Worm (Caenorhabditis elegans): ENCODE data around the gene ger-1.

Gene ger-1

DNA sequence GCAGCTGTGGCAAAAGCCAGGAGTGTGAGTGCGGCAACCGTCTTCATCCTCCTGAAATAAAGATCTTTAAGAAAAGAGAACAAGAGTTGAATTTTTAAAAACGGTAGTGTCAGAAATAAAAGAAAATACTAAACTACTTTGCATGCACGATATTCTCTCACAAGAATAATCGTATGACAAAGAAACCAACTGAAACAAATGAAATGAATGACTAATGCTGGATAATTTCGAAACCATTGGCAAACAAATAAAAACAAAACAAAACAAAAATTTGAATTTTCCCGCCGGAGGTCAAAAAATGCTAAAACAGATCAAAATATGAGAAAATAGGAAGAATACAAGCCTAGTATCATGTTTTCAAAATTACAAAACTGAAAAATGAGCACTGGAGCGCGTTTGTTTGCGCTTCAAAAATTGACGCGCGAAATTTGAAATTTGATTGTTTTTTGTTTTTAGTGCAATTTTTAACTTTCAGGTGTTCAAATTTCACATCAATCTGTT, 36.7 kb upstream of the ger-1 start, which contains the start of gene cpg-2 (continued):
- peak; percentile 94 for TF ChIP-seq unc-130 (GFP tag; optimal IDR thresholded peaks at IDR 0.05)
- peak; percentile 24; the same call in 1 of the 2 replicates for TF ChIP-seq attf-3 (GFP tag; conservative IDR thresholded peaks at IDR 0.05)
- TF ChIP-seq F37B4.10 (GFP tag; IDR thresholded peaks at IDR 0.05), result no peak
- no peak for TF ChIP-seq bed-2 (GFP tag; IDR thresholded peaks at IDR 0.05)
- TF ChIP-seq lin-54 (GFP tag; optimal IDR thresholded peaks at IDR 0.05), result peak; percentile 96
- TF ChIP-seq akir-1 (GFP tag; optimal IDR thresholded peaks at IDR 0.05), result no peak
- peak; percentile 91 for TF ChIP-seq madf-3 (GFP tag; IDR thresholded peaks at IDR 0.05)
- TF ChIP-seq hlh-26 (GFP tag; conservative IDR thresholded peaks at IDR 0.05), result no peak
- TF ChIP-seq B0019.2 (GFP tag; conservative IDR thresholded peaks at IDR 0.05), result peak; percentile 80
- TF ChIP-seq hlh-12 (tag; optimal IDR thresholded peaks at IDR 0.05), result no peak
- no peak for TF ChIP-seq F22D6.2 (tag; optimal IDR thresholded peaks at IDR 0.05)
- no peak for TF ChIP-seq aptf-3 (GFP tag; IDR thresholded peaks at IDR 0.05)
- TF ChIP-seq xnd-1 (tag; optimal IDR thresholded peaks at IDR 0.05), result peak; percentile 97
- TF ChIP-seq ztf-26 (tag; optimal IDR thresholded peaks at IDR 0.05), result no peak
- TF ChIP-seq hmg-1.2 (GFP tag; IDR thresholded peaks at IDR 0.05), result peak; percentile 66
- peak; percentile 79 for TF ChIP-seq B0336.3 (GFP tag; IDR thresholded peaks at IDR 0.05)
- TF ChIP-seq K11D2.4 (GFP tag; IDR thresholded peaks at IDR 0.05), result no peak
- peak; percentile 81 for TF ChIP-seq mcd-1 (GFP tag; IDR thresholded peaks at IDR 0.05)
- no peak for TF ChIP-seq T26A5.8 (tag; optimal IDR thresholded peaks at IDR 0.05)
- TF ChIP-seq dpl-1 (GFP tag; optimal IDR thresholded peaks at IDR 0.05), result peak; percentile 95
- no peak for TF ChIP-seq nfya-1 (tag; optimal IDR thresholded peaks at IDR 0.05; ENCODE audit: borderline replicate concordance, insufficient read depth)
- TF ChIP-seq ceh-79 (tag; optimal IDR thresholded peaks at IDR 0.05), result no peak
- peak; percentile 100 for TF ChIP-seq madf-6 (GFP tag; IDR thresholded peaks at IDR 0.05)
- no peak for TF ChIP-seq B0035.1 (tag; optimal IDR thresholded peaks at IDR 0.05)
- TF ChIP-seq rcor-1 (GFP tag; IDR thresholded peaks at IDR 0.05), result peak; percentile 91
- no peak for TF ChIP-seq egl-44 (GFP tag; IDR thresholded peaks at IDR 0.05)
- TF ChIP-seq egrh-3 (GFP tag; IDR thresholded peaks at IDR 0.05), result no peak
- TF ChIP-seq ztf-28 (GFP tag; IDR thresholded peaks at IDR 0.05), result 0 out of 2 replicates have a peak, but pooled peaks have one; percentile 20
- peak; percentile 96 for TF ChIP-seq snpc-3.4 (tag; optimal IDR thresholded peaks at IDR 0.05)
- TF ChIP-seq B0261.1 (tag; optimal IDR thresholded peaks at IDR 0.05), result no peak
- TF ChIP-seq sptf-2 (GFP tag; optimal IDR thresholded peaks at IDR 0.05), result no peak
- no peak for TF ChIP-seq cebp-1 (GFP tag; IDR thresholded peaks at IDR 0.05)
- no peak for TF ChIP-seq cebp-1 (tag; optimal IDR thresholded peaks at IDR 0.05)
- peak; percentile 90 for TF ChIP-seq tlf-1 (GFP tag; optimal IDR thresholded peaks at IDR 0.05)
- no peak for TF ChIP-seq ccch-3 (GFP tag; optimal IDR thresholded peaks at IDR 0.05)
- TF ChIP-seq ztf-18 (tag; optimal IDR thresholded peaks at IDR 0.05), result peak; percentile 21
- peak; percentile 88 for TF ChIP-seq lsl-1 (GFP tag; optimal IDR thresholded peaks at IDR 0.05)
- 0 out of 2 replicates have a peak, but pooled peaks have one; percentile 67 for TF ChIP-seq Y79H2A.3 (GFP tag; conservative IDR thresholded peaks at IDR 0.05)
- peak; percentile 78; the same call in 1 of the 2 replicates for TF ChIP-seq C17E4.6 (GFP tag; IDR thresholded peaks at IDR 0.05)
- peak; percentile 85 for TF ChIP-seq F33H1.4 (GFP tag; IDR thresholded peaks at IDR 0.05)
- no peak for TF ChIP-seq fkh-3 (tag; optimal IDR thresholded peaks at IDR 0.05)
- TF ChIP-seq ekl-4 (GFP tag; IDR thresholded peaks at IDR 0.05), result peak; percentile 81
- peak; percentile 84 for TF ChIP-seq Y95B8A.8 (GFP tag; IDR thresholded peaks at IDR 0.05)
- no peak for TF ChIP-seq mel-28 (tag; optimal IDR thresholded peaks at IDR 0.05; ENCODE audit: borderline replicate concordance)
- TF ChIP-seq F23B12.7 (tag; optimal IDR thresholded peaks at IDR 0.05; ENCODE audit: insufficient read depth), result peak; percentile 64
- no peak for TF ChIP-seq ama-1 (optimal IDR thresholded peaks at IDR 0.05)
- TF ChIP-seq ama-1 (GFP tag; optimal IDR thresholded peaks at IDR 0.05), result peak in 1 of 2 experiments; percentile 7
- TF ChIP-seq nhr-179 (tag; optimal IDR thresholded peaks at IDR 0.05), result no peak
- TF ChIP-seq F39B2.1 (GFP tag; IDR thresholded peaks at IDR 0.05), result no peak

Data from whole organism, young adult.